Fruit fly (Drosophila melanogaster): ENCODE results near the gene CG32548.

The CG32548 gene

dm6 chrX:18479307-18480134, 39.1 kb upstream of the CG32548 start, which contains the start of gene CG32547 (continued):
- TF ChIP-seq CG17361 (GFP tag; IDR thresholded peaks at IDR 0.05) = no peak
- 0 out of 2 replicates have a peak, but pooled peaks have one; percentile 26 for TF ChIP-seq CG14441 (GFP tag; IDR thresholded peaks at IDR 0.05)
- TF ChIP-seq CG17328 (GFP tag; IDR thresholded peaks at IDR 0.05) = no peak
- peak; percentile 11 for TF ChIP-seq Jarid2 (GFP tag; optimal IDR thresholded peaks at IDR 0.05)
- no peak for TF ChIP-seq Awh (GFP tag; IDR thresholded peaks at IDR 0.05)
- peak; percentile 23 for TF ChIP-seq CG2678 (tag; optimal IDR thresholded peaks at IDR 0.05)
- no peak for TF ChIP-seq CG2116 (GFP tag; optimal IDR thresholded peaks at IDR 0.05)
- no peak for TF ChIP-seq CG18764 (GFP tag; optimal IDR thresholded peaks at IDR 0.05)
- TF ChIP-seq ac (GFP tag; optimal IDR thresholded peaks at IDR 0.05) = no peak
- TF ChIP-seq CG3838 (GFP tag; optimal IDR thresholded peaks at IDR 0.05) = no peak
- TF ChIP-seq CG10321 (GFP tag; IDR thresholded peaks at IDR 0.05) = no peak
- TF ChIP-seq CG2889 (GFP tag; IDR thresholded peaks at IDR 0.05) = no peak
- no peak for TF ChIP-seq CG16813 (GFP tag; IDR thresholded peaks at IDR 0.05; ENCODE audit: partially characterized antibody)
- TF ChIP-seq rib (GFP tag; IDR thresholded peaks at IDR 0.05) = no peak
- TF ChIP-seq Neu2 (GFP tag; optimal IDR thresholded peaks at IDR 0.05; ENCODE audit: borderline replicate concordance) = no peak
- no peak for TF ChIP-seq sr (GFP tag; IDR thresholded peaks at IDR 0.05)
- TF ChIP-seq CG12219 (GFP tag; optimal IDR thresholded peaks at IDR 0.05) = no peak
- peak; percentile 17; the same call in 1 of the 2 replicates for TF ChIP-seq Rfx (GFP tag; IDR thresholded peaks at IDR 0.05)
- TF ChIP-seq CG14965 (GFP tag; optimal IDR thresholded peaks at IDR 0.05; ENCODE audit: borderline replicate concordance) = no peak
- TF ChIP-seq jigr1 (GFP tag; IDR thresholded peaks at IDR 0.05) = no peak
- TF ChIP-seq kah (GFP tag; optimal IDR thresholded peaks at IDR 0.05) = no peak
- TF ChIP-seq CG13287 (GFP tag; IDR thresholded peaks at IDR 0.05; ENCODE audit: partially characterized antibody) = peak; percentile 45; the same call in 1 of the 2 replicates
- TF ChIP-seq ap (GFP tag; IDR thresholded peaks at IDR 0.05) = no peak
- no peak for TF ChIP-seq CG10979 (tag; optimal IDR thresholded peaks at IDR 0.05)
- TF ChIP-seq kay (GFP tag; optimal IDR thresholded peaks at IDR 0.05) = no peak
- TF ChIP-seq CG10543 (GFP tag; optimal IDR thresholded peaks at IDR 0.05) = no peak
- TF ChIP-seq Dad (GFP tag; optimal IDR thresholded peaks at IDR 0.05) = no peak
- TF ChIP-seq ro (GFP tag; IDR thresholded peaks at IDR 0.05) = no peak
- no peak for TF ChIP-seq nerfin-1 (tag; optimal IDR thresholded peaks at IDR 0.05)
- no peak for TF ChIP-seq CG3995 (GFP tag; optimal IDR thresholded peaks at IDR 0.05)
- no peak for TF ChIP-seq Fer3 (tag; optimal IDR thresholded peaks at IDR 0.05)
- TF ChIP-seq Elba2 (GFP tag; optimal IDR thresholded peaks at IDR 0.05) = no peak
- peak; percentile 26 for TF ChIP-seq dmrt99B (tag; optimal IDR thresholded peaks at IDR 0.05)
- no peak for TF ChIP-seq YL-1 (GFP tag; optimal IDR thresholded peaks at IDR 0.05)
- TF ChIP-seq nom (GFP tag; optimal IDR thresholded peaks at IDR 0.05) = no peak
- TF ChIP-seq CG30403 (GFP tag; optimal IDR thresholded peaks at IDR 0.05) = no peak
- no peak for TF ChIP-seq Optix (GFP tag; IDR thresholded peaks at IDR 0.05)
- peak; percentile 19 for TF ChIP-seq CG12071 (GFP tag; optimal IDR thresholded peaks at IDR 0.05)
- peak in 1 of 2 experiments; percentile 17 for TF ChIP-seq Hr51 (GFP tag; optimal IDR thresholded peaks at IDR 0.05)
- TF ChIP-seq CG16815 (GFP tag; optimal IDR thresholded peaks at IDR 0.05) = no peak
- no peak for TF ChIP-seq Scr (GFP tag; IDR thresholded peaks at IDR 0.05; ENCODE audit: partially characterized antibody)
- no peak for TF ChIP-seq Hr3 (GFP tag; optimal IDR thresholded peaks at IDR 0.05)
- TF ChIP-seq CG32532 (GFP tag; IDR thresholded peaks at IDR 0.05) = peak; percentile 28; the same call in 1 of the 2 replicates
- TF ChIP-seq z (GFP tag; IDR thresholded peaks at IDR 0.05) = no peak
- no peak for TF ChIP-seq tap (tag; optimal IDR thresholded peaks at IDR 0.05)
- TF ChIP-seq CG30020 (tag; optimal IDR thresholded peaks at IDR 0.05) = no peak
- TF ChIP-seq otp (GFP tag; IDR thresholded peaks at IDR 0.05) = no peak
- TF ChIP-seq CG10274 (GFP tag; optimal IDR thresholded peaks at IDR 0.05) = no peak
- TF ChIP-seq Abd-B (GFP tag; optimal IDR thresholded peaks at IDR 0.05) = no peak

All from whole organism, embryonic.